Worm (Caenorhabditis elegans): Measurements from ENCODE around the gene F20B6.6.

ce11 chrX:4238971-4239370 lies 37.0 kb upstream of the F20B6.6 start:
- TF ChIP-seq elt-2 (tag; optimal IDR thresholded peaks at IDR 0.05) (no peak), snpc-4 (tag; optimal IDR thresholded peaks at IDR 0.05) (no peak), unc-62 (GFP tag; optimal IDR thresholded peaks at IDR 0.05) (no peak), nhr-237 (tag; optimal IDR thresholded peaks at IDR 0.05) (no peak), sea-2 (GFP tag; optimal IDR thresholded peaks at IDR 0.05) (no peak), ztf-4 (tag; optimal IDR thresholded peaks at IDR 0.05) (no peak), mdl-1 (tag; optimal IDR thresholded peaks at IDR 0.05) (no peak), nhr-28 (tag; optimal IDR thresholded peaks at IDR 0.05) (no peak), nhr-12 (tag; optimal IDR thresholded peaks at IDR 0.05) (no peak), fos-1 (tag; optimal IDR thresholded peaks at IDR 0.05) (no peak), skn-1 (tag; optimal IDR thresholded peaks at IDR 0.05) (no peak), unc-39 (tag; optimal IDR thresholded peaks at IDR 0.05) (no peak)
